Worm (Caenorhabditis elegans): ENCODE measurements around the gene F55G1.15.

F55G1.15 gene

ce11 chrIV:7543662-7544061 is 42.4 kb upstream of the F55G1.15 start:
- TF ChIP-seq aha-1 (tag) (peak; percentile 39), egl-27 (tag; optimal IDR thresholded peaks at IDR 0.05) (no peak), unc-62 (GFP tag; optimal IDR thresholded peaks at IDR 0.05 in 1 of 2) (peak in 1 of 2 experiments; percentile 95), unc-62 (tag; optimal IDR thresholded peaks at IDR 0.05) (no peak)

- no peak for TF ChIP-seq unc-39 (tag; optimal IDR thresholded peaks at IDR 0.05)
- no peak for TF ChIP-seq lin-15B (tag; optimal IDR thresholded peaks at IDR 0.05)
- TF ChIP-seq unc-62 (GFP tag; optimal IDR thresholded peaks at IDR 0.05 in 1 of 2) = peak in 1 of 2 experiments; percentile 88
- TF ChIP-seq unc-62 (tag; optimal IDR thresholded peaks at IDR 0.05) = no peak
Measured at ce11 chrIV:7542485-7543001, 41.3 kb upstream of the F55G1.15 start, which contains the start of gene R05G6.10. TSS of gene R05G6.10 (minus strand) at chrIV:7542535.

ce11 chrIV:7532360-7532759 is 31.1 kb upstream of the F55G1.15 start, which contains the start of gene R05G6.1:
TSS of gene R05G6.1 (plus strand) at chrIV:7532660.
- TF ChIP-seq egl-43 (GFP tag; IDR thresholded peaks at IDR 0.05) (no peak), php-3 (GFP tag; IDR thresholded peaks at IDR 0.05) (no peak), gei-8 (GFP tag; optimal IDR thresholded peaks at IDR 0.05) (no peak), arid-1 (GFP tag; conservative IDR thresholded peaks at IDR 0.05) (no peak), Y105C5A.15 (GFP tag; IDR thresholded peaks at IDR 0.05) (no peak), madf-9 (GFP tag; conservative IDR thresholded peaks at IDR 0.05) (no peak), dmd-9 (GFP tag; IDR thresholded peaks at IDR 0.05) (no peak), zip-11 (GFP tag; IDR thresholded peaks at IDR 0.05) (no peak), mep-1 (tag; optimal IDR thresholded peaks at IDR 0.05) (no peak), nhr-28 (tag; optimal IDR thresholded peaks at IDR 0.05) (no peak), aha-1 (tag) (no peak), nhr-6 (tag; optimal IDR thresholded peaks at IDR 0.05) (no peak), spr-1 (tag; optimal IDR thresholded peaks at IDR 0.05) (no peak), nhr-111 (GFP tag; optimal IDR thresholded peaks at IDR 0.05) (no peak), unc-130 (GFP tag; optimal IDR thresholded peaks at IDR 0.05) (no peak), ZK337.2 (GFP tag; IDR thresholded peaks at IDR 0.05) (no peak), R02D3.7 (tag; optimal IDR thresholded peaks at IDR 0.05) (no peak), hlh-30 (tag; optimal IDR thresholded peaks at IDR 0.05; ENCODE audit: insufficient read depth) (no peak)

- TF ChIP-seq hlh-30 (tag; optimal IDR thresholded peaks at IDR 0.05; ENCODE audit: insufficient read depth) (peak; percentile 33), set-16 (GFP tag; IDR thresholded peaks at IDR 0.05) (no peak), T20F7.1 (GFP tag; optimal IDR thresholded peaks at IDR 0.05) (no peak), nhr-10 (tag; optimal IDR thresholded peaks at IDR 0.05) (no peak), ZK337.2 (GFP tag; IDR thresholded peaks at IDR 0.05) (no peak), nhr-28 (tag; optimal IDR thresholded peaks at IDR 0.05) (peak; percentile 34), dve-1 (tag; optimal IDR thresholded peaks at IDR 0.05; ENCODE audit: insufficient read depth) (no peak), ctbp-1 (GFP tag; IDR thresholded peaks at IDR 0.05) (no peak), daf-12 (tag; optimal IDR thresholded peaks at IDR 0.05) (no peak), nhr-237 (tag; optimal IDR thresholded peaks at IDR 0.05) (no peak), zag-1 (tag; optimal IDR thresholded peaks at IDR 0.05) (no peak), rbr-2 (tag; optimal IDR thresholded peaks at IDR 0.05) (no peak), ZK546.5 (tag; optimal IDR thresholded peaks at IDR 0.05) (no peak), Y75B8A.6 (GFP tag; IDR thresholded peaks at IDR 0.05) (no peak), cey-2 (tag; optimal IDR thresholded peaks at IDR 0.05; ENCODE audit: borderline replicate concordance, insufficient read depth) (peak; percentile 30), tag-97 (GFP tag; IDR thresholded peaks at IDR 0.05) (no peak), ceh-62 (tag; optimal IDR thresholded peaks at IDR 0.05) (no peak), mdt-29 (GFP tag; IDR thresholded peaks at IDR 0.05) (no peak), D1046.2 (GFP tag; IDR thresholded peaks at IDR 0.05) (no peak), unc-62 (GFP tag; optimal IDR thresholded peaks at IDR 0.05 in 1 of 2) (peak in 1 of 2 experiments; percentile 90), unc-62 (tag; optimal IDR thresholded peaks at IDR 0.05) (no peak), aha-1 (tag) (peak; percentile 92), mdl-1 (tag; optimal IDR thresholded peaks at IDR 0.05) (peak in 1 of 2 experiments; percentile 34)
Measured at ce11 chrIV:7530226-7531070, 29.2 kb upstream of the F55G1.15 start.
